Worm (Caenorhabditis elegans) whole organism, late embryonic: ENCODE measurements around the gene F15A4.5.

Experiments used
- C08G9.2 ChIP-seq: sonication (generic microtip); optimal IDR thresholded peaks from 2 replicates; lab custom pipeline; 2016; ENCODE audit warnings: mild to moderate bottlenecking, missing genetic modification characterization, moderate library complexity, missing compliant biosample characterization
- C38D4.7 ChIP-seq: fragments of 200-800 bp; sonication (Bioruptor generic); optimal IDR thresholded peaks from 2 replicates; lab custom pipeline; 2018; ENCODE audit warnings: mild to moderate bottlenecking, missing genetic modification characterization, moderate library complexity, missing compliant biosample characterization
- F13H6.1 ChIP-seq: sonication (generic microtip); optimal IDR thresholded peaks from 2 replicates; lab custom pipeline; 2016; ENCODE audit warnings: missing genetic modification characterization, missing compliant biosample characterization
- K02D7.2 ChIP-seq: sonication (generic microtip); optimal IDR thresholded peaks from 2 replicates; lab custom pipeline; 2017; ENCODE audit warnings: mild to moderate bottlenecking, missing genetic modification characterization, missing compliant biosample characterization
- ahr-1 ChIP-seq: sonication (generic microtip); optimal IDR thresholded peaks from 2 replicates; lab custom pipeline; 2016; ENCODE audit warnings: missing genetic modification characterization, missing compliant biosample characterization
- ceh-14 ChIP-seq: sonication (generic microtip); optimal IDR thresholded peaks from 2 replicates; lab custom pipeline; 2016; ENCODE audit warnings: missing genotype, missing genetic modification characterization, missing compliant biosample characterization
- ceh-18 ChIP-seq: sonication (generic microtip); optimal IDR thresholded peaks from 2 replicates; lab custom pipeline; 2016; ENCODE audit warnings: missing genetic modification characterization, missing compliant biosample characterization
- ceh-19 ChIP-seq: fragments of 200-800 bp; sonication (Bioruptor generic); optimal IDR thresholded peaks from 2 replicates; lab custom pipeline; 2018; ENCODE audit warnings: mild to moderate bottlenecking, missing genetic modification characterization, missing compliant biosample characterization
- ceh-2 ChIP-seq: sonication (generic microtip); optimal IDR thresholded peaks from 2 replicates; lab custom pipeline; 2016; ENCODE audit warnings: missing genotype, missing genetic modification characterization, missing compliant biosample characterization
- ceh-6 ChIP-seq: fragments of 200-800 bp; sonication (Bioruptor generic); optimal IDR thresholded peaks from 2 replicates; lab custom pipeline; 2018; ENCODE audit warnings: mild to moderate bottlenecking, missing genetic modification characterization, missing compliant biosample characterization
- che-1 ChIP-seq: sonication (generic microtip); optimal IDR thresholded peaks from 2 replicates; lab custom pipeline; 2016; ENCODE audit warnings: mild to moderate bottlenecking, missing genetic modification characterization, missing compliant biosample characterization
- dmd-4 ChIP-seq: sonication (generic microtip); optimal IDR thresholded peaks from 2 replicates; lab custom pipeline; 2016; ENCODE audit warnings: borderline replicate concordance, missing genetic modification characterization, missing compliant biosample characterization
- dve-1 ChIP-seq: sonication (generic microtip); optimal IDR thresholded peaks from 2 replicates; lab custom pipeline; 2017; ENCODE audit warnings: antibody characterized with exemption, mild to moderate bottlenecking, missing genetic modification characterization, missing compliant biosample characterization
- elt-2 ChIP-seq: sonication (generic microtip); optimal IDR thresholded peaks from 2 replicates; lab custom pipeline; 2016; ENCODE audit warnings: missing genetic modification reagents, missing genetic modification characterization, missing compliant biosample characterization
- fax-1 ChIP-seq: sonication (generic microtip); optimal IDR thresholded peaks from 2 replicates; lab custom pipeline; 2016; ENCODE audit warnings: missing genotype, missing genetic modification characterization, missing compliant biosample characterization
- hlh-13 ChIP-seq: fragments of 200-800 bp; sonication (Bioruptor generic); optimal IDR thresholded peaks from 2 replicates; lab custom pipeline; 2018; ENCODE audit warnings: mild to moderate bottlenecking, missing genetic modification characterization, missing compliant biosample characterization
- hlh-30 ChIP-seq: sonication (generic microtip); optimal IDR thresholded peaks from 2 replicates; lab custom pipeline; 2017; ENCODE audit warnings: antibody characterized with exemption, missing genetic modification characterization, missing compliant biosample characterization; ENCODE audit not compliant: insufficient read depth
- hlh-6 ChIP-seq: sonication (generic microtip); optimal IDR thresholded peaks from 2 replicates; lab custom pipeline; 2016; ENCODE audit warnings: missing genotype, missing genetic modification characterization, missing compliant biosample characterization
- lim-6 ChIP-seq: sonication (generic microtip); optimal IDR thresholded peaks from 2 replicates; lab custom pipeline; 2016; ENCODE audit warnings: missing genetic modification characterization, missing compliant biosample characterization
- lin-11 ChIP-seq: fragments of 200-800 bp; sonication (Bioruptor generic); optimal IDR thresholded peaks from 2 replicates; lab custom pipeline; 2018; ENCODE audit warnings: mild to moderate bottlenecking, missing genetic modification characterization, missing compliant biosample characterization
- madf-2 ChIP-seq: sonication (generic microtip); optimal IDR thresholded peaks from 2 replicates; lab custom pipeline; 2017; ENCODE audit warnings: missing genetic modification characterization, missing compliant biosample characterization
- mec-3 ChIP-seq: sonication (generic microtip); optimal IDR thresholded peaks from 2 replicates; lab custom pipeline; 2016; ENCODE audit warnings: borderline replicate concordance, missing genetic modification characterization, missing compliant biosample characterization
- nfya-1 ChIP-seq: sonication (generic microtip); optimal IDR thresholded peaks from 2 replicates; lab custom pipeline; 2017; ENCODE audit warnings: missing genetic modification characterization, mild to moderate bottlenecking, missing compliant biosample characterization, antibody characterized with exemption, moderate library complexity
- nhr-11 ChIP-seq: fragments of 150-350 bp; optimal IDR thresholded peaks from 2 replicates; lab custom pipeline; 2014; ENCODE audit warnings: missing biosample characterization, missing genetic modification characterization
- nhr-232 ChIP-seq: sonication (generic microtip); optimal IDR thresholded peaks from 2 replicates; lab custom pipeline; 2016; ENCODE audit warnings: missing genetic modification characterization, missing compliant biosample characterization
- npax-4 ChIP-seq: sonication (generic microtip); optimal IDR thresholded peaks from 2 replicates; lab custom pipeline; 2016; ENCODE audit warnings: missing genetic modification characterization, missing compliant biosample characterization
- odd-2 ChIP-seq: sonication (generic microtip); optimal IDR thresholded peaks from 2 replicates; lab custom pipeline; 2017; ENCODE audit warnings: antibody characterized with exemption, mild to moderate bottlenecking, missing genetic modification characterization, missing compliant biosample characterization
- pag-3 ChIP-seq: sonication (generic microtip); optimal IDR thresholded peaks from 2 replicates; lab custom pipeline; 2016; ENCODE audit warnings: missing compliant biosample characterization, missing genetic modification characterization, borderline replicate concordance
- pax-1 ChIP-seq: fragments of 150-350 bp; optimal IDR thresholded peaks from 2 replicates; lab custom pipeline; 2014; ENCODE audit warnings: missing biosample characterization, missing genetic modification characterization
- pha-2 ChIP-seq: sonication (generic microtip); optimal IDR thresholded peaks from 2 replicates; lab custom pipeline; 2017; ENCODE audit warnings: mild to moderate bottlenecking, missing genetic modification characterization, missing compliant biosample characterization
- pqm-1 ChIP-seq: sonication (generic microtip); optimal IDR thresholded peaks from 2 replicates; lab custom pipeline; 2016; ENCODE audit warnings: missing genetic modification characterization, missing compliant biosample characterization
- rnt-1 ChIP-seq: sonication (generic microtip); optimal IDR thresholded peaks from 2 replicates; lab custom pipeline; 2016; ENCODE audit warnings: missing genetic modification characterization, missing compliant biosample characterization
- sdc-2 ChIP-seq: sonication (generic microtip); optimal IDR thresholded peaks from 2 replicates; lab custom pipeline; 2016; ENCODE audit warnings: missing genotype, missing genetic modification characterization, missing compliant biosample characterization
- sox-4 ChIP-seq: sonication (generic microtip); optimal IDR thresholded peaks from 2 replicates; lab custom pipeline; 2017; ENCODE audit warnings: mild to moderate bottlenecking, missing genetic modification characterization, inconsistent platforms, missing compliant biosample characterization
- tbx-2 ChIP-seq: sonication (generic microtip); optimal IDR thresholded peaks from 2 replicates; lab custom pipeline; 2016; ENCODE audit warnings: missing genetic modification characterization, missing compliant biosample characterization
- ttx-3 ChIP-seq: sonication (generic microtip); optimal IDR thresholded peaks from 2 replicates; lab custom pipeline; 2016; ENCODE audit warnings: missing genetic modification reagents, missing genetic modification characterization, missing compliant biosample characterization
- unc-42 ChIP-seq: sonication (generic microtip); optimal IDR thresholded peaks from 2 replicates; lab custom pipeline; 2016; ENCODE audit warnings: missing genotype, missing genetic modification characterization, missing compliant biosample characterization
- unc-55 ChIP-seq: sonication (generic microtip); optimal IDR thresholded peaks from 2 replicates; lab custom pipeline; 2017; ENCODE audit warnings: missing biosample characterization, missing genetic modification reagents, missing genetic modification characterization
- zip-5 ChIP-seq: sonication (generic microtip); optimal IDR thresholded peaks from 2 replicates; lab custom pipeline; 2016; ENCODE audit warnings: missing genetic modification characterization, missing compliant biosample characterization

The F15A4.5 gene

DNA sequence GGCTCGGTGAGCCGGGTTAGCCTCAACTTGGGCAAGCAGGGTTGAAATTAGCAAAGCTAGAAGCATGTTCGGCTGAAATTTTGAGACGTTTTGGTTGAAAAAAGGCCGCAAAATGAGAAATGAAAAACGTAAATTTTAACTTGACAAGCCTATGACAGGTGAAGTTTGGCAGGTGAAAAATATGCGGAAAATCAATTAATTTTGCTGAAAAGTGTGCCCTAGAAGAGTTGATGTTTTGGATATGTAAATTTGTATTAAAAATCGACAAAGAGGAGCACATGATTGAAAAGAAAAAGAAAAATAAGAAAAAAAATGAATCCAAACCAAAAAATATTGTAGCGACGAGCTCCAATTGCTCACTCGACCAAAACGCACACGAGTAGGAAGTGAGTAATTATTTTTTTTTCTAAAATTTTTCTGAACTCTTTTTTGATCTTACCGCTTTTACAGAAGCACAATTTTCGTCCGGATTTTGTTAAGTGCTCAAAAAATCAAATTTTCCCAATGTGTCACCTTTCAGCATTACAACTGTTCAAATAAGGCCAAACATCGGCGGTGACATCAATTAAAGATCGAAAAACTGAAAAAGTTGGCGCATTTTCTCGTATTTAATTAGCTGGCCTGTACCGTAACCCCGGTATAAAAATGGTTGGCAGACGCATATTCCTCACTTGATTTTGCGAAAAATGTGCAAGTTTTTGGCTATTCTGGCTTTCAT is at the start of gene F15A4.5, which contains the start of gene phat-8:
F15A4.5 (minus strand) TSS at position 101 of the 718 bp plus-strand sequence.
phat-8 (plus strand) TSS at position 668 of the 718 bp plus-strand sequence.
- TF ChIP-seq hlh-6 (no peak), nhr-11 (tag; lab: Kevin White, UChicago) (no peak), sdc-2 (tag; lab: Kevin White, UChicago) (no peak), odd-2 (no peak), ceh-14 (no peak), unc-42 (tag; lab: Kevin White, UChicago) (no peak), che-1 (tag; lab: Kevin White, UChicago) (no peak), ceh-18 (tag; lab: Kevin White, UChicago) (no peak), fax-1 (tag; lab: Kevin White, UChicago) (no peak), ceh-6 (GFP tag; lab: Kevin White, UChicago) (no peak), npax-4 (tag; lab: Kevin White, UChicago) (no peak), lim-6 (tag; lab: Kevin White, UChicago) (no peak), ttx-3 (tag; lab: Kevin White, UChicago) (no peak), K02D7.2 (tag; lab: Kevin White, UChicago) (no peak), F13H6.1 (no peak), lin-11 (tag; lab: Kevin White, UChicago) (no peak), nhr-232 (no peak)

ce11 chrII:12519616-12520015 is 48.6 kb upstream of the F15A4.5 start, which contains the start of gene ceh-99:
Gene ceh-99 (plus strand): TSS chrII:12519981.
- TF ChIP-seq zip-5 (tag; lab: Kevin White, UChicago) = no peak
- TF ChIP-seq pha-2 (tag; lab: Kevin White, UChicago) = no peak
- TF ChIP-seq hlh-6 = no peak
- no peak for TF ChIP-seq dve-1 (tag; lab: Kevin White, UChicago)
- no peak for TF ChIP-seq unc-55 (GFP tag; lab: Kevin White, UChicago)
- no peak for TF ChIP-seq mec-3 (tag; lab: Kevin White, UChicago)
- no peak for TF ChIP-seq ceh-2 (tag; lab: Kevin White, UChicago)
- TF ChIP-seq madf-2 (tag; lab: Kevin White, UChicago) = no peak
- no peak for TF ChIP-seq sox-4 (tag; lab: Kevin White, UChicago)
- TF ChIP-seq nfya-1 = no peak
- no peak for TF ChIP-seq C38D4.7 (GFP tag; lab: Kevin White, UChicago)
- no peak for TF ChIP-seq pax-1
- TF ChIP-seq ahr-1 (tag; lab: Kevin White, UChicago) = no peak
- no peak for TF ChIP-seq nhr-11 (tag; lab: Kevin White, UChicago)
- no peak for TF ChIP-seq ttx-3 (tag; lab: Kevin White, UChicago)
- no peak for TF ChIP-seq pag-3 (tag; lab: Kevin White, UChicago)
- TF ChIP-seq dmd-4 (tag; lab: Kevin White, UChicago) = no peak
- no peak for TF ChIP-seq ceh-6 (GFP tag; lab: Kevin White, UChicago)

- TF ChIP-seq rnt-1 (tag; lab: Kevin White, UChicago) = no peak
- no peak for TF ChIP-seq ceh-2 (tag; lab: Kevin White, UChicago)
- no peak for TF ChIP-seq nhr-11 (tag; lab: Kevin White, UChicago)
- TF ChIP-seq sdc-2 (tag; lab: Kevin White, UChicago) = no peak
- no peak for TF ChIP-seq hlh-13 (GFP tag; lab: Kevin White, UChicago)
- no peak for TF ChIP-seq C08G9.2 (tag; lab: Kevin White, UChicago)
- TF ChIP-seq tbx-2 (tag; lab: Kevin White, UChicago) = no peak
- TF ChIP-seq ceh-19 (GFP tag; lab: Kevin White, UChicago) = no peak
- no peak for TF ChIP-seq pqm-1 (tag; lab: Kevin White, UChicago)
- no peak for TF ChIP-seq hlh-30
- TF ChIP-seq elt-2 (tag; lab: Kevin White, UChicago) = no peak
- TF ChIP-seq C38D4.7 (GFP tag; lab: Kevin White, UChicago) = no peak
- no peak for TF ChIP-seq pha-2 (tag; lab: Kevin White, UChicago)
- no peak for TF ChIP-seq pag-3 (tag; lab: Kevin White, UChicago)
- TF ChIP-seq fax-1 (tag; lab: Kevin White, UChicago) = no peak
- TF ChIP-seq nfya-1 = no peak
Observed at ce11 chrII:12518809-12519344, 47.8 kb upstream of the F15A4.5 start, which contains the start of gene srh-70. Gene srh-70 (minus strand): TSS chrII:12518859.
